Worm (Caenorhabditis elegans) whole organism, L1 larva: Measurements from ENCODE around the gene C03A3.3.

Experiments
- F16B12.6 ChIP-seq: fragments of 150-350 bp; optimal IDR thresholded peaks from 2 replicates; lab custom pipeline; 2014; ENCODE audit warnings: missing biosample characterization, missing genetic modification characterization
- ceh-90 ChIP-seq: sonication (generic microtip); optimal IDR thresholded peaks from 2 replicates; lab custom pipeline; 2016; ENCODE audit warnings: missing genetic modification characterization, missing compliant biosample characterization
- ces-1 ChIP-seq: fragments of 150-350 bp; optimal IDR thresholded peaks from 2 replicates; lab custom pipeline; 2014; ENCODE audit warnings: missing biosample characterization, missing genetic modification reagents, missing genetic modification characterization
- lin-13 ChIP-seq: fragments of 150-350 bp; optimal IDR thresholded peaks from 2 replicates; lab custom pipeline; 2014; ENCODE audit warnings: missing biosample characterization, missing genetic modification reagents, missing genetic modification characterization
- nhr-237 ChIP-seq: fragments of 150-350 bp; optimal IDR thresholded peaks from 2 replicates; lab custom pipeline; 2014; ENCODE audit warnings: missing biosample characterization, missing genetic modification characterization
- nhr-28 ChIP-seq: fragments of 150-350 bp; optimal IDR thresholded peaks from 2 replicates; lab custom pipeline; 2014; ENCODE audit warnings: missing biosample characterization, missing genetic modification characterization
- snpc-4 ChIP-seq: fragments of 150-350 bp; optimal IDR thresholded peaks from 2 replicates; lab custom pipeline; 2014; ENCODE audit warnings: missing biosample characterization, missing genetic modification characterization
- sup-37 ChIP-seq: fragments of 200-800 bp; sonication (Bioruptor generic); optimal IDR thresholded peaks from 2 replicates; lab custom pipeline; 2018; ENCODE audit warnings: mild to moderate bottlenecking, missing genetic modification characterization, missing compliant biosample characterization
- unc-30 ChIP-seq: sonication (generic microtip); optimal IDR thresholded peaks from 2 replicates; lab custom pipeline; 2017; ENCODE audit warnings: missing biosample characterization, missing genetic modification characterization
- unc-86 ChIP-seq: sonication (generic microtip); optimal IDR thresholded peaks from 2 replicates; lab custom pipeline; 2016; ENCODE audit warnings: missing genetic modification characterization, missing compliant biosample characterization
- zag-1 ChIP-seq: fragments of 150-350 bp; optimal IDR thresholded peaks from 2 replicates; lab custom pipeline; 2014; ENCODE audit warnings: missing biosample characterization, missing genetic modification characterization

DNA sequence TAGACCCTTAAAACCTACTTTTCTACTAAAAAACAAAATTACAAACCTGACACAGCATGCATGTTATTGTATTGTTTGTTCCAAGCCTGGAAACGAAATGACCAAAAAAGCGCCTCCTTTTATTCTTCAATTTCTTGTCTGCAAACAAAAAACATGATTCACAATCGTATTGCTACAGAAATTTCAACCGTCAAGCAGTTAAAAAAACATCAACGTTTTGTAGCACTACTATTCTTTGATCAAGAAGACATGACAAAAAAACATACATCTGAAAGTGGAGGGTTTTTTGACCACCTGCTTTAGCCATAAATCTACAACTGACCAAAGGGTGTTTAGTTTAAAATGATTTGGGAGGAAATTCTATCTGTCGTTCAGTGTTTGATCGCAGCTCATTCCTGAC, 12.3 kb upstream of the C03A3.3 start, which contains the start of gene F38B2.6:
- no peak for TF ChIP-seq zag-1 (tag; lab: Kevin White, UChicago)
- TF ChIP-seq ces-1 = no peak
- TF ChIP-seq ceh-90 (tag; lab: Kevin White, UChicago) = no peak
- no peak for TF ChIP-seq snpc-4
- no peak for TF ChIP-seq unc-30 (tag; lab: Kevin White, UChicago)
- no peak for TF ChIP-seq unc-86
- no peak for TF ChIP-seq sup-37
- TF ChIP-seq F16B12.6 (tag; lab: Kevin White, UChicago) = no peak
- TF ChIP-seq lin-13 (GFP tag; lab: Kevin White, UChicago) = no peak
- TF ChIP-seq nhr-237 (tag; lab: Kevin White, UChicago) = no peak
- no peak for TF ChIP-seq nhr-28
